Fruit fly (Drosophila melanogaster) whole organism, embryonic: Measurements from ENCODE around the gene Cpsf5.
A peak's percentile ranks its signal among the peaks of the same experiment; 100 is the strongest.

Source experiments
- CG11085 ChIP-seq: fragments of 200-800 bp; sonication (Bioruptor generic); IDR thresholded peaks from 2 replicates; pipeline ENCODE4 v1.3.6; 2022; ENCODE audit warnings: missing biosample characterization, missing genetic modification characterization
- CG11504 ChIP-seq: fragments of 200-800 bp; sonication (Bioruptor generic); optimal IDR thresholded peaks from 3 replicates; lab custom pipeline; 2019; ENCODE audit warnings: missing biosample characterization, mild to moderate bottlenecking, missing genetic modification characterization, moderate library complexity
- CG11696 ChIP-seq: fragments of 200-800 bp; sonication (Bioruptor generic); IDR thresholded peaks from 2 replicates; pipeline ENCODE4 v1.3.6; 2022; ENCODE audit warnings: missing biosample characterization, missing genetic modification characterization
- CG12299 ChIP-seq: fragments of 200-800 bp; sonication (Bioruptor generic); optimal IDR thresholded peaks from 2 replicates; lab custom pipeline; 2018; ENCODE audit warnings: missing biosample characterization, mild to moderate bottlenecking, missing genetic modification characterization
- CG12769 ChIP-seq: fragments of 200-800 bp; sonication (Bioruptor generic); optimal IDR thresholded peaks from 2 replicates; lab custom pipeline; 2019; ENCODE audit warnings: missing biosample characterization, mild to moderate bottlenecking, missing genetic modification characterization, moderate library complexity
- CG1602 ChIP-seq: fragments of 200-800 bp; sonication (Bioruptor generic); optimal IDR thresholded peaks from 3 replicates; lab custom pipeline; 2016; ENCODE audit warnings: missing biosample characterization, missing genetic modification characterization
- CG1792 ChIP-seq: fragments of 200-800 bp; sonication (Bioruptor generic); optimal IDR thresholded peaks from 2 replicates; lab custom pipeline; 2016; ENCODE audit warnings: missing biosample characterization, missing genetic modification characterization
- CG18599 ChIP-seq: fragments of 200-800 bp; sonication (Bioruptor generic); optimal IDR thresholded peaks from 3 replicates; lab custom pipeline; 2017; ENCODE audit warnings: missing biosample characterization, missing genetic modification characterization, mild to moderate bottlenecking, moderate library complexity, missing genetic modification reagents
- CG2199 ChIP-seq: fragments of 200-800 bp; sonication (Bioruptor generic); IDR thresholded peaks from 3 replicates; pipeline ENCODE4 v1.3.6; 2022; ENCODE audit warnings: missing biosample characterization, missing genetic modification characterization
- CG2712 ChIP-seq: fragments of 200-800 bp; optimal IDR thresholded peaks from 3 replicates; lab custom pipeline; 2019; ENCODE audit warnings: missing biosample characterization, mild to moderate bottlenecking, missing genetic modification characterization, moderate library complexity
- CG30020 ChIP-seq: fragments of 200-800 bp; optimal IDR thresholded peaks from 2 replicates; lab custom pipeline; 2019; ENCODE audit warnings: missing biosample characterization, mild to moderate bottlenecking, missing genetic modification characterization, moderate library complexity
- CG3065 ChIP-seq: fragments of 200-800 bp; sonication (Bioruptor generic); optimal IDR thresholded peaks from 2 replicates; lab custom pipeline; 2016; ENCODE audit warnings: missing biosample characterization, missing genetic modification characterization
- CG6689 ChIP-seq: fragments of 200-800 bp; sonication (Bioruptor generic); IDR thresholded peaks from 2 replicates; pipeline ENCODE4 v1.3.6; 2022; ENCODE audit warnings: missing biosample characterization, missing genetic modification characterization
- CG7839 ChIP-seq: fragments of 200-800 bp; sonication (Bioruptor generic); optimal IDR thresholded peaks from 3 replicates; lab custom pipeline; 2018; ENCODE audit warnings: missing biosample characterization, mild to moderate bottlenecking, missing genetic modification characterization, moderate library complexity
- CG8924 ChIP-seq: fragments of 200-800 bp; optimal IDR thresholded peaks from 3 replicates; lab custom pipeline; 2019; ENCODE audit warnings: missing biosample characterization, mild to moderate bottlenecking, missing genetic modification characterization, moderate library complexity
- CG9609 ChIP-seq: fragments of 200-800 bp; sonication (Bioruptor generic); optimal IDR thresholded peaks from 3 replicates; lab custom pipeline; 2016; ENCODE audit warnings: missing biosample characterization, missing genetic modification characterization
- CG9727 ChIP-seq: fragments of 200-800 bp; sonication (Bioruptor generic); optimal IDR thresholded peaks from 3 replicates; lab custom pipeline; 2017; ENCODE audit warnings: missing biosample characterization, mild to moderate bottlenecking, missing genetic modification characterization
- CG9797 ChIP-seq: fragments of 200-800 bp; sonication (Bioruptor generic); optimal IDR thresholded peaks from 3 replicates; lab custom pipeline; 2018; ENCODE audit warnings: missing biosample characterization, mild to moderate bottlenecking, missing genetic modification characterization
- CG9817 ChIP-seq: fragments of 200-800 bp; sonication (Bioruptor generic); optimal IDR thresholded peaks from 2 replicates; lab custom pipeline; 2018; ENCODE audit warnings: missing biosample characterization, mild to moderate bottlenecking, missing genetic modification characterization, moderate library complexity
- CG9932 ChIP-seq: fragments of 200-800 bp; sonication (Bioruptor generic); IDR thresholded peaks from 2 replicates; pipeline ENCODE4 v1.3.6; 2022; ENCODE audit warnings: missing biosample characterization, missing genetic modification characterization
- D19A ChIP-seq: fragments of 200-800 bp; optimal IDR thresholded peaks from 3 replicates; lab custom pipeline; 2019; ENCODE audit warnings: missing biosample characterization, mild to moderate bottlenecking, missing genetic modification characterization, moderate library complexity
- D19B ChIP-seq: fragments of 200-800 bp; sonication (Bioruptor generic); optimal IDR thresholded peaks from 2 replicates; lab custom pipeline; 2017; ENCODE audit warnings: missing biosample characterization, mild to moderate bottlenecking, missing genetic modification characterization
- Dad ChIP-seq: fragments of 200-800 bp; sonication (Bioruptor generic); optimal IDR thresholded peaks from 3 replicates; lab custom pipeline; 2016; ENCODE audit warnings: missing biosample characterization, missing genetic modification characterization
- Dbx ChIP-seq: fragments of 200-800 bp; sonication (Bioruptor generic); IDR thresholded peaks from 3 replicates; pipeline ENCODE4 v1.3.6; 2022; ENCODE audit warnings: missing biosample characterization, missing genetic modification characterization
- Doc3 ChIP-seq: fragments of 200-800 bp; sonication (Bioruptor generic); IDR thresholded peaks from 3 replicates; pipeline ENCODE4 v1.3.6; 2022; ENCODE audit warnings: missing biosample characterization, missing genetic modification characterization; ENCODE audit not compliant: partially characterized antibody
- E2f2 ChIP-seq: fragments of 200-800 bp; sonication (Bioruptor generic); IDR thresholded peaks from 2 replicates; pipeline ENCODE4 v1.3.6; 2022; ENCODE audit warnings: missing biosample characterization, missing genetic modification characterization
- Ets97D ChIP-seq: fragments of 200-800 bp; sonication (Bioruptor generic); optimal IDR thresholded peaks from 3 replicates; lab custom pipeline; 2016; ENCODE audit warnings: missing biosample characterization, missing genetic modification characterization
- Fer3 ChIP-seq: fragments of 200-800 bp; sonication (Bioruptor generic); optimal IDR thresholded peaks from 2 replicates; lab custom pipeline; 2018; ENCODE audit warnings: missing biosample characterization, mild to moderate bottlenecking, missing genetic modification characterization, moderate library complexity
- Hr51 ChIP-seq, 2 experiments: fragments of 200-800 bp; sonication (Bioruptor generic); optimal IDR thresholded peaks; 2 replicates in 1 of 2; 3 replicates in 1 of 2; lab custom pipeline; 2016 to 2018; ENCODE audit warnings: missing biosample characterization in 2 of 2, missing genetic modification characterization in 2 of 2, mild to moderate bottlenecking in 1 of 2, moderate library complexity in 1 of 2
- NC2β ChIP-seq: fragments of 200-800 bp; sonication (Bioruptor generic); optimal IDR thresholded peaks from 2 replicates; lab custom pipeline; 2016; ENCODE audit warnings: missing biosample characterization, missing genetic modification characterization
- PHDP ChIP-seq: fragments of 200-800 bp; sonication (Bioruptor generic); optimal IDR thresholded peaks from 3 replicates; lab custom pipeline; 2018; ENCODE audit warnings: missing biosample characterization, mild to moderate bottlenecking, missing genetic modification characterization, moderate library complexity
- Rfx ChIP-seq: fragments of 200-800 bp; sonication (Bioruptor generic); IDR thresholded peaks from 2 replicates; pipeline ENCODE4 v1.3.6; 2022; ENCODE audit warnings: missing biosample characterization, missing genetic modification characterization
- Scr ChIP-seq: fragments of 200-800 bp; sonication (Bioruptor generic); IDR thresholded peaks from 2 replicates; pipeline ENCODE4 v1.3.6; 2022; ENCODE audit warnings: missing biosample characterization, missing genetic modification characterization; ENCODE audit not compliant: partially characterized antibody
- Ssrp ChIP-seq: fragments of 200-800 bp; sonication (Bioruptor generic); optimal IDR thresholded peaks from 2 replicates; lab custom pipeline; 2018; ENCODE audit warnings: missing biosample characterization, mild to moderate bottlenecking, missing genetic modification characterization, moderate library complexity
- YL-1 ChIP-seq: fragments of 200-800 bp; sonication (Bioruptor generic); optimal IDR thresholded peaks from 3 replicates; lab custom pipeline; 2017; ENCODE audit warnings: missing biosample characterization, mild to moderate bottlenecking, missing genetic modification characterization
- ara ChIP-seq: fragments of 200-800 bp; sonication (Bioruptor generic); IDR thresholded peaks from 2 replicates; pipeline ENCODE4 v1.3.6; 2022; ENCODE audit warnings: missing biosample characterization, missing genetic modification characterization
- bcd ChIP-seq: fragments of 200-800 bp; sonication (Bioruptor generic); optimal IDR thresholded peaks from 2 replicates; lab custom pipeline; 2017; ENCODE audit warnings: missing biosample characterization, mild to moderate bottlenecking, missing genetic modification characterization
- ci ChIP-seq: fragments of 200-800 bp; sonication (Bioruptor generic); IDR thresholded peaks from 3 replicates; pipeline ENCODE4 v1.3.6; 2022; ENCODE audit warnings: missing biosample characterization, missing genetic modification characterization
- dm ChIP-seq: fragments of 200-800 bp; sonication (Bioruptor generic); optimal IDR thresholded peaks from 3 replicates; lab custom pipeline; 2016; ENCODE audit warnings: missing biosample characterization, missing genetic modification characterization
- dysf ChIP-seq: fragments of 200-800 bp; sonication (Bioruptor generic); IDR thresholded peaks from 3 replicates; pipeline ENCODE4 v1.3.6; 2022; ENCODE audit warnings: missing biosample characterization, missing genetic modification characterization
- gcm2 ChIP-seq: fragments of 200-800 bp; sonication (Bioruptor generic); optimal IDR thresholded peaks from 2 replicates; lab custom pipeline; 2016; ENCODE audit warnings: missing biosample characterization, missing genetic modification characterization
- ken ChIP-seq: fragments of 200-800 bp; sonication (Bioruptor generic); IDR thresholded peaks from 3 replicates; pipeline ENCODE4 v1.3.6; 2022; ENCODE audit warnings: missing biosample characterization, missing genetic modification characterization
- onecut ChIP-seq: fragments of 200-800 bp; sonication (Bioruptor generic); IDR thresholded peaks from 2 replicates; pipeline ENCODE4 v1.3.6; 2022; ENCODE audit warnings: missing biosample characterization, missing genetic modification characterization
- sc ChIP-seq, 3 experiments: fragments of >200 bp in 2 of 3; fragments of 200-800 bp in 1 of 3; sonication (Bioruptor generic) in 1 of 3; optimal IDR thresholded peaks; 2 replicates in 2 of 3; 3 replicates in 1 of 3; lab custom pipeline; 2017; ENCODE audit warnings: mild to moderate bottlenecking in 1 of 3, missing biosample characterization in 1 of 3, missing genetic modification characterization in 1 of 3, missing genetic modification reagents in 1 of 3
- sob ChIP-seq: fragments of 200-800 bp; sonication (Bioruptor generic); IDR thresholded peaks from 2 replicates; pipeline ENCODE4 v1.3.6; 2022; ENCODE audit warnings: missing biosample characterization, missing genetic modification characterization
- tna ChIP-seq: fragments of 200-800 bp; sonication (Bioruptor generic); IDR thresholded peaks from 2 replicates; pipeline ENCODE4 v1.3.6; 2022; ENCODE audit warnings: missing biosample characterization, missing genetic modification characterization; ENCODE audit not compliant: partially characterized antibody
- vnd ChIP-seq: fragments of 200-800 bp; sonication (Bioruptor generic); IDR thresholded peaks from 3 replicates; pipeline ENCODE4 v1.3.6; 2022; ENCODE audit warnings: missing biosample characterization, missing genetic modification characterization; ENCODE audit not compliant: partially characterized antibody
- vvl ChIP-seq: fragments of 200-800 bp; sonication (Bioruptor generic); IDR thresholded peaks from 2 replicates; pipeline ENCODE4 v1.3.6; 2022; ENCODE audit warnings: missing biosample characterization, missing genetic modification characterization
- zf30C ChIP-seq: fragments of 200-800 bp; sonication (Bioruptor generic); optimal IDR thresholded peaks from 3 replicates; lab custom pipeline; 2018; ENCODE audit warnings: missing biosample characterization, mild to moderate bottlenecking, missing genetic modification characterization

Cpsf5 gene

dm6 chr3L:9366850-9367430 lies 43.9 kb upstream of the Cpsf5 start, which contains the start of the genes Klp67A and CG4452 (continued):
- TF ChIP-seq Ssrp (tag; lab: Kevin White, UChicago) (peak; percentile 32), onecut (GFP tag; lab: Robert Waterston, UW) (no peak), bcd (GFP tag; lab: Kevin White, UChicago) (no peak), ci (peak; percentile 44; the same call in 1 of the 3 replicates), YL-1 (GFP tag; lab: Kevin White, UChicago) (peak; percentile 39), tna (peak; percentile 71; the same call in 1 of the 2 replicates), zf30C (GFP tag; lab: Kevin White, UChicago) (no peak), NC2β (GFP tag; lab: Kevin White, UChicago) (no peak), sob (GFP tag; lab: Robert Waterston, UW) (no peak), vnd (GFP tag; lab: Robert Waterston, UW) (peak; percentile 93), Hr51 (GFP tag; optimal IDR thresholded peaks at IDR 0.05; lab: Kevin White, UChicago) (peak in 1 of 2 experiments; percentile 37), Scr (GFP tag; lab: Robert Waterston, UW) (peak; percentile 97), ara (GFP tag; lab: Robert Waterston, UW) (no peak), dysf (peak; percentile 34; the same call in 2 of the 3 replicates), CG1602 (peak; percentile 34), CG9817 (tag; lab: Kevin White, UChicago) (peak; percentile 43), CG2199 (GFP tag; lab: Robert Waterston, UW) (no peak), CG11696 (GFP tag; lab: Robert Waterston, UW) (no peak), CG6689 (GFP tag; lab: Robert Waterston, UW) (peak; percentile 25; the same call in 1 of the 2 replicates), sc (optimal IDR thresholded peaks at IDR 0.05; lab: Kevin White, UChicago) (no peak), sc (GFP tag; optimal IDR thresholded peaks at IDR 0.05; lab: Kevin White, UChicago) (peak; percentile 47), CG3065 (GFP tag; lab: Kevin White, UChicago) (no peak), E2f2 (peak; percentile 69; the same call in 1 of the 2 replicates), CG9609 (GFP tag; lab: Kevin White, UChicago) (no peak), vvl (GFP tag; lab: Robert Waterston, UW) (no peak), Dad (GFP tag; lab: Kevin White, UChicago) (no peak), Dbx (GFP tag; lab: Robert Waterston, UW) (0 out of 3 replicates have a peak, but pooled peaks have one; percentile 27), CG30020 (tag; lab: Kevin White, UChicago) (peak; percentile 79), D19A (tag; lab: Kevin White, UChicago) (peak; percentile 3), CG18599 (peak; percentile 45), CG7839 (tag; lab: Kevin White, UChicago) (peak; percentile 46), ken (GFP tag; lab: Robert Waterston, UW) (0 out of 3 replicates have a peak, but pooled peaks have one; percentile 5), Fer3 (tag; lab: Kevin White, UChicago) (peak; percentile 5), CG11504 (tag; lab: Kevin White, UChicago) (no peak), Rfx (peak; percentile 52), CG9727 (peak; percentile 67), gcm2 (GFP tag; lab: Kevin White, UChicago) (no peak), CG12769 (tag; lab: Kevin White, UChicago) (no peak), D19B (no peak), CG9797 (GFP tag; lab: Kevin White, UChicago) (peak; percentile 51), CG1792 (no peak), Ets97D (GFP tag; lab: Kevin White, UChicago) (peak; percentile 67), CG9932 (GFP tag; lab: Robert Waterston, UW) (peak; percentile 60), CG11085 (GFP tag; lab: Robert Waterston, UW) (no peak), CG8924 (peak; percentile 72), dm (GFP tag; lab: Kevin White, UChicago) (no peak), CG12299 (tag; lab: Kevin White, UChicago) (no peak), CG2712 (tag; lab: Kevin White, UChicago) (peak; percentile 74), Doc3 (GFP tag; lab: Robert Waterston, UW) (peak; percentile 92), PHDP (tag; lab: Kevin White, UChicago) (peak; percentile 47)
